Worm (Caenorhabditis elegans) whole organism, L1 larva: ENCODE results near the gene R10E8.3.

Source experiments
- ama-1 ChIP-seq: fragments of 150-350 bp; optimal IDR thresholded peaks from 2 replicates; lab custom pipeline; 2014
- ces-1 ChIP-seq: fragments of 150-350 bp; optimal IDR thresholded peaks from 2 replicates; lab custom pipeline; 2014; ENCODE audit warnings: missing biosample characterization, missing genetic modification reagents, missing genetic modification characterization
- dpl-1 ChIP-seq, 3 experiments: fragments of 150-350 bp in 2 of 3; sonication (generic microtip) in 1 of 3; optimal IDR thresholded peaks; 2 replicates each; lab custom pipeline; 2014 to 2017; ENCODE audit warnings: missing biosample characterization in 3 of 3, missing genetic modification characterization in 3 of 3, missing genetic modification reagents in 3 of 3
- egl-27 ChIP-seq, 2 experiments: fragments of 150-350 bp in 1 of 2; sonication (generic microtip); optimal IDR thresholded peaks; 3 replicates each; lab custom pipeline; 2017 to 2018; ENCODE audit warnings: missing biosample characterization in 2 of 2, missing genetic modification characterization in 2 of 2, missing genetic modification reagents in 2 of 2
- fos-1 ChIP-seq: fragments of 150-350 bp; optimal IDR thresholded peaks from 2 replicates; lab custom pipeline; 2014; ENCODE audit warnings: missing biosample characterization, missing genetic modification characterization
- grh-1 ChIP-seq: fragments of 200-800 bp; sonication (Bioruptor generic); IDR thresholded peaks from 2 replicates; pipeline ENCODE4 v1.3.6; 2022; ENCODE audit warnings: missing genetic modification reagents, missing genetic modification characterization, missing compliant biosample characterization
- lin-39 ChIP-seq: fragments of 150-350 bp; optimal IDR thresholded peaks from 2 replicates; lab custom pipeline; 2014; ENCODE audit warnings: missing biosample characterization, missing genetic modification reagents, missing genetic modification characterization
- nhr-76 ChIP-seq: sonication (generic microtip); optimal IDR thresholded peaks from 2 replicates; lab custom pipeline; 2017; ENCODE audit warnings: missing biosample characterization, missing genetic modification characterization
- nhr-90 ChIP-seq: sonication (generic microtip); optimal IDR thresholded peaks from 2 replicates; lab custom pipeline; 2016; ENCODE audit warnings: mild to moderate bottlenecking, missing genetic modification characterization, missing compliant biosample characterization; ENCODE audit not compliant: poor library complexity
- pax-3 ChIP-seq: fragments of 200-800 bp; sonication (Bioruptor generic); optimal IDR thresholded peaks from 2 replicates; lab custom pipeline; 2018; ENCODE audit warnings: mild to moderate bottlenecking, missing genetic modification characterization, moderate library complexity, missing compliant biosample characterization
- pqm-1 ChIP-seq: sonication (generic microtip); optimal IDR thresholded peaks from 3 replicates; lab custom pipeline; 2017; ENCODE audit warnings: missing biosample characterization, missing genetic modification characterization

DNA sequence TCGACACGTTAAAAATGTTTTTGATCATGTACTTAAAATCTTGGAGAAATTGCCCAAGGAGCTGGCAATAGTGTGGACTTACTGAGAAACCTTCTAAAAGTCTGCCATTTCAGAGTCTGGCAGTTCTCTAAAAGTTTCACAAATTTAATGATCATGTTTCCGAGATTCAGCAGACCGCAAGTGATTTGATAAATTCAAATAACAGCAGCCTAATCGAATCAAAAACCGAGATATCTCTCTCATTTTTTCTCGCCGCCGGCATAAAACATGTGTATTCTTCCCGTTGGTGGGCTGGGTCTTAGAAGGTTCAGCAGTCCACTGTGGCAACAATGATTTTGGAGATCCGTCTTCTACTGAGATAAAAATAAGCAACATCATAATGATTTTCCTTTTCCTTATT lies 47.4 kb downstream of the R10E8.3 start, which contains the start of gene clec-246:
- TF ChIP-seq ces-1 (GFP tag; lab: Kevin White, UChicago) = no peak
- no peak for TF ChIP-seq ama-1 (lab: Kevin White, UChicago)
- TF ChIP-seq pqm-1 = no peak
- no peak for TF ChIP-seq pax-3 (tag; lab: Kevin White, UChicago)
- no peak for TF ChIP-seq fos-1 (tag; lab: Kevin White, UChicago)
- no peak for TF ChIP-seq lin-39
- no peak for TF ChIP-seq dpl-1 (GFP tag; optimal IDR thresholded peaks at IDR 0.05; lab: Kevin White, UChicago)
- TF ChIP-seq grh-1 = no peak
- TF ChIP-seq nhr-90 (tag; lab: Kevin White, UChicago) = no peak
- no peak for TF ChIP-seq nhr-76 (tag; lab: Kevin White, UChicago)
- TF ChIP-seq egl-27 (tag; optimal IDR thresholded peaks at IDR 0.05; lab: Kevin White, UChicago) = no peak
